2 worm cellular contexts compared by ENCODE assay signal in genomic region chrV:19613161-19613560, ce11.
TF ChIP-seq lines count a peak whose summit lies in the region.

Gene nlp-26, plus strand, starts transcription at chrV:19613461.

TF ChIP-seq in whole organism, L2 larva, 48 proteins besides CTCF, POLR2A, EP300 and RAD21:
- TF ChIP-seq nhr-25 (tag; optimal IDR thresholded peaks at IDR 0.05; lab: Kevin White, UChicago) (peak; percentile 14), ZK546.5 (tag; optimal IDR thresholded peaks at IDR 0.05; lab: Kevin White, UChicago) (no peak)
TF ChIP-seq in whole organism, L2 larva: peak in this region for 1.

TF ChIP-seq in whole organism, L3 larva, 47 proteins besides CTCF, POLR2A, EP300 and RAD21:
- TF ChIP-seq nhr-67 (tag; optimal IDR thresholded peaks at IDR 0.05; lab: Kevin White, UChicago) (no peak), nhr-43 (tag; optimal IDR thresholded peaks at IDR 0.05; lab: Kevin White, UChicago; ENCODE audit: poor library complexity, severe bottlenecking) (peak; percentile 13)

Comparison
In these comparisons a context has a peak if more than half of its experiments do, and no peak if none do; other contexts are left out.
1. Of the 25 proteins assayed by ChIP-seq in both whole organism, L2 larva and whole organism, L3 larva: peak only in whole organism, L2 larva: nhr-25; only in whole organism, L3 larva: none; in both: none; in neither: 24.